Fruit fly (Drosophila melanogaster) whole organism, adult: Measurements from ENCODE around the gene E23.
A peak's percentile ranks its signal among the peaks of the same experiment; 100 is the strongest.

ENCODE experiments used
- CG11617 ChIP-seq: fragments of 200-800 bp; sonication (Bioruptor generic); optimal IDR thresholded peaks from 2 replicates; lab custom pipeline; 2017; ENCODE audit warnings: mild to moderate bottlenecking, missing biosample characterization, missing genetic modification reagents, missing genetic modification characterization
- CG12768 ChIP-seq: fragments of 200-800 bp; sonication (Bioruptor generic); optimal IDR thresholded peaks from 2 replicates; lab custom pipeline; 2017; ENCODE audit warnings: missing biosample characterization, missing genetic modification characterization, mild to moderate bottlenecking, moderate library complexity, missing genetic modification reagents
- CG14711 ChIP-seq: fragments of 200-800 bp; sonication (Bioruptor generic); optimal IDR thresholded peaks from 2 replicates; lab custom pipeline; 2018; ENCODE audit warnings: missing biosample characterization, mild to moderate bottlenecking, missing genetic modification characterization, moderate library complexity
- CG1620 ChIP-seq: fragments of 200-800 bp; sonication (Bioruptor generic); optimal IDR thresholded peaks from 2 replicates; lab custom pipeline; 2016; ENCODE audit warnings: missing biosample characterization, missing genetic modification characterization
- CG33017 ChIP-seq: fragments of 200-800 bp; sonication (Bioruptor generic); optimal IDR thresholded peaks from 2 replicates; lab custom pipeline; 2018; ENCODE audit warnings: missing biosample characterization, mild to moderate bottlenecking, missing genetic modification characterization, moderate library complexity
- CG5204 ChIP-seq: fragments of 200-800 bp; sonication (Bioruptor generic); optimal IDR thresholded peaks from 2 replicates; lab custom pipeline; 2016; ENCODE audit warnings: missing biosample characterization, missing genetic modification characterization
- CG7045 ChIP-seq: fragments of 200-800 bp; sonication (Bioruptor generic); optimal IDR thresholded peaks from 2 replicates; lab custom pipeline; 2017; ENCODE audit warnings: missing biosample characterization, mild to moderate bottlenecking, missing genetic modification characterization
- CG7101 ChIP-seq: fragments of 200-800 bp; sonication (Bioruptor generic); optimal IDR thresholded peaks from 2 replicates; lab custom pipeline; 2018; ENCODE audit warnings: missing biosample characterization, mild to moderate bottlenecking, missing genetic modification characterization, moderate library complexity
- Clk ChIP-seq: fragments of 200-800 bp; sonication (Bioruptor generic); optimal IDR thresholded peaks from 2 replicates; lab custom pipeline; 2017; ENCODE audit warnings: missing biosample characterization, missing genetic modification characterization
- Crg-1 ChIP-seq: fragments of 200-800 bp; sonication (Bioruptor generic); optimal IDR thresholded peaks from 2 replicates; lab custom pipeline; 2016; ENCODE audit warnings: missing biosample characterization, missing genetic modification characterization
- Hr96 ChIP-seq: fragments of 200-800 bp; sonication (Bioruptor generic); optimal IDR thresholded peaks from 2 replicates; lab custom pipeline; 2016; ENCODE audit warnings: missing biosample characterization, missing genetic modification characterization
- Mnt ChIP-seq: fragments of 200-800 bp; sonication (Bioruptor generic); optimal IDR thresholded peaks from 2 replicates; lab custom pipeline; 2016; ENCODE audit warnings: missing biosample characterization, mild to moderate bottlenecking, missing genetic modification characterization
- bab1 ChIP-seq: fragments of 200-800 bp; sonication (Bioruptor generic); optimal IDR thresholded peaks from 3 replicates; lab custom pipeline; 2019; ENCODE audit warnings: missing biosample characterization, mild to moderate bottlenecking, missing genetic modification characterization, moderate library complexity
- cic ChIP-seq: fragments of 200-800 bp; sonication (Bioruptor generic); optimal IDR thresholded peaks from 2 replicates; lab custom pipeline; 2017; ENCODE audit warnings: missing biosample characterization, mild to moderate bottlenecking, missing genetic modification characterization, moderate library complexity
- cnc ChIP-seq, 2 experiments: fragments of >200 bp; optimal IDR thresholded peaks; 2 replicates each; lab custom pipeline; 2017
- kay ChIP-seq: fragments of 200-800 bp; sonication (Bioruptor generic); peaks from one replicate; lab custom pipeline; 2016; ENCODE audit warnings: missing biosample characterization, missing genetic modification characterization, borderline replicate concordance
- ovo ChIP-seq: fragments of 200-800 bp; sonication (Bioruptor generic); optimal IDR thresholded peaks from 2 replicates; lab custom pipeline; 2016; ENCODE audit warnings: missing biosample characterization, missing genetic modification characterization
- pad ChIP-seq: fragments of 200-800 bp; sonication (Bioruptor generic); optimal IDR thresholded peaks from 3 replicates; lab custom pipeline; 2017; ENCODE audit warnings: missing biosample characterization, missing genetic modification characterization, mild to moderate bottlenecking, moderate library complexity, missing genetic modification reagents
- tj ChIP-seq: fragments of 200-800 bp; sonication (Bioruptor generic); optimal IDR thresholded peaks from 3 replicates; lab custom pipeline; 2017; ENCODE audit warnings: missing biosample characterization, mild to moderate bottlenecking, missing genetic modification characterization, moderate library complexity
- toe ChIP-seq: fragments of 200-800 bp; sonication (Bioruptor generic); optimal IDR thresholded peaks from 2 replicates; lab custom pipeline; 2016; ENCODE audit warnings: missing biosample characterization, missing genetic modification characterization

The E23 gene

dm6 chr2L:3301058-3301457 is 53.6 kb downstream of the E23 start:
- TF ChIP-seq kay (GFP tag; lab: Kevin White, UChicago) (no peak), ovo (GFP tag; lab: Kevin White, UChicago) (no peak), tj (GFP tag; lab: Kevin White, UChicago) (no peak), Crg-1 (GFP tag; lab: Kevin White, UChicago) (no peak), Hr96 (GFP tag; lab: Kevin White, UChicago) (no peak), Mnt (GFP tag; lab: Kevin White, UChicago) (no peak), CG33017 (tag; lab: Kevin White, UChicago) (no peak), CG1620 (GFP tag; lab: Kevin White, UChicago) (no peak), bab1 (GFP tag; lab: Kevin White, UChicago) (no peak), CG7101 (tag; lab: Kevin White, UChicago) (no peak), CG14711 (no peak), cic (GFP tag; lab: Kevin White, UChicago) (no peak), toe (no peak), CG12768 (no peak), cnc (optimal IDR thresholded peaks at IDR 0.05; lab: Kevin White, UChicago) (no peak), pad (GFP tag; lab: Kevin White, UChicago) (no peak), CG5204 (no peak), Clk (GFP tag; lab: Kevin White, UChicago) (no peak), CG7045 (no peak)

- no peak for TF ChIP-seq Crg-1 (GFP tag; lab: Kevin White, UChicago)
- no peak for TF ChIP-seq Hr96 (GFP tag; lab: Kevin White, UChicago)
- TF ChIP-seq CG7045: no peak
- no peak for TF ChIP-seq cnc (optimal IDR thresholded peaks at IDR 0.05; lab: Kevin White, UChicago)
- no peak for TF ChIP-seq CG5204
- no peak for TF ChIP-seq CG11617 (GFP tag; lab: Kevin White, UChicago)
- TF ChIP-seq tj (GFP tag; lab: Kevin White, UChicago): no peak
- TF ChIP-seq CG14711: no peak
- TF ChIP-seq CG33017 (tag; lab: Kevin White, UChicago): no peak
Observed at dm6 chr2L:3299803-3300202, 54.8 kb downstream of the E23 start.

- TF ChIP-seq toe: no peak
- no peak for TF ChIP-seq Mnt (GFP tag; lab: Kevin White, UChicago)
- TF ChIP-seq Crg-1 (GFP tag; lab: Kevin White, UChicago): no peak
- TF ChIP-seq CG12768: no peak
- TF ChIP-seq Clk (GFP tag; lab: Kevin White, UChicago): no peak
- TF ChIP-seq CG33017 (tag; lab: Kevin White, UChicago): no peak
- TF ChIP-seq CG5204: no peak
- TF ChIP-seq kay (GFP tag; lab: Kevin White, UChicago): no peak
- TF ChIP-seq Hr96 (GFP tag; lab: Kevin White, UChicago): no peak
- no peak for TF ChIP-seq ovo (GFP tag; lab: Kevin White, UChicago)
- TF ChIP-seq CG7045: no peak
- no peak for TF ChIP-seq CG1620 (GFP tag; lab: Kevin White, UChicago)
- no peak for TF ChIP-seq pad (GFP tag; lab: Kevin White, UChicago)
- TF ChIP-seq CG14711: no peak
Observed at dm6 chr2L:3299142-3299541, 55.5 kb downstream of the E23 start.

- no peak for TF ChIP-seq tj (GFP tag; lab: Kevin White, UChicago)
- no peak for TF ChIP-seq CG5204
- TF ChIP-seq ovo (GFP tag; lab: Kevin White, UChicago): no peak
- TF ChIP-seq Mnt (GFP tag; lab: Kevin White, UChicago): no peak
- TF ChIP-seq cic (GFP tag; lab: Kevin White, UChicago): peak; percentile 1
- TF ChIP-seq CG7101 (tag; lab: Kevin White, UChicago): no peak
- no peak for TF ChIP-seq CG11617 (GFP tag; lab: Kevin White, UChicago)
Observed at dm6 chr2L:3298065-3298469, 56.6 kb downstream of the E23 start.

- no peak for TF ChIP-seq CG7045
- peak; percentile 24 for TF ChIP-seq kay (GFP tag; lab: Kevin White, UChicago)
- TF ChIP-seq CG33017 (tag; lab: Kevin White, UChicago): peak; percentile 13
Observed at dm6 chr2L:3294572-3294971, 60.1 kb downstream of the E23 start, which contains the start of gene CG9664. Gene CG9664 (minus strand): TSS chr2L:3294706.

dm6 chr2L:3293718-3294340 is 60.8 kb downstream of the E23 start:
- TF ChIP-seq CG7101 (tag; lab: Kevin White, UChicago): no peak
